5 fruit fly cellular contexts compared by ENCODE assay signal in genomic region chr2L:14573216-14573909, dm6.
A peak's percentile ranks its signal among the peaks of the same experiment; 100 is the strongest.
TF ChIP-seq lines count a peak whose summit lies in the region.

No protein-coding gene starts in this region.

- no peak for TF ChIP-seq CTCF in whole organism, embryonic (GFP tag; optimal IDR thresholded peaks at IDR 0.05; lab: Kevin White, UChicago)

TF ChIP-seq in whole organism, 6 proteins besides CTCF, POLR2A, EP300 and RAD21:
- TF ChIP-seq CG8478 (optimal IDR thresholded peaks at IDR 0.05; lab: Kevin White, UChicago): no peak
- peak; percentile 91 for TF ChIP-seq Dll (optimal IDR thresholded peaks at IDR 0.05; lab: Kevin White, UChicago)

TF ChIP-seq in whole organism, embryonic, 481 proteins besides CTCF, POLR2A, EP300 and RAD21:
- peak; percentile 77 for TF ChIP-seq Drgx (GFP tag; IDR thresholded peaks at IDR 0.05; lab: Robert Waterston, UW)
- peak; percentile 54 for TF ChIP-seq D19A (tag; optimal IDR thresholded peaks at IDR 0.05; lab: Kevin White, UChicago)
- TF ChIP-seq Xrp1 (GFP tag; IDR thresholded peaks at IDR 0.05; lab: Robert Waterston, UW): 0 out of 2 replicates have a peak, but pooled peaks have one; percentile 5
- TF ChIP-seq lbe (GFP tag; optimal IDR thresholded peaks at IDR 0.05; lab: Kevin White, UChicago): peak; percentile 74
- no peak for TF ChIP-seq CG12299 (tag; optimal IDR thresholded peaks at IDR 0.05; lab: Kevin White, UChicago)
- no peak for TF ChIP-seq CG11093 (GFP tag; IDR thresholded peaks at IDR 0.05; lab: Robert Waterston, UW)
- TF ChIP-seq CG6791 (GFP tag; IDR thresholded peaks at IDR 0.05; lab: Robert Waterston, UW; ENCODE audit: partially characterized antibody): 0 out of 3 replicates have a peak, but pooled peaks have one; percentile 6
- TF ChIP-seq CG32772 (GFP tag; IDR thresholded peaks at IDR 0.05; lab: Robert Waterston, UW): peak; percentile 6; the same call in 1 of the 2 replicates
- no peak for TF ChIP-seq CG8944 (GFP tag; optimal IDR thresholded peaks at IDR 0.05; lab: Kevin White, UChicago)
- no peak for TF ChIP-seq CG4854 (GFP tag; optimal IDR thresholded peaks at IDR 0.05; lab: Kevin White, UChicago)
- TF ChIP-seq D (optimal IDR thresholded peaks at IDR 0.05; lab: Kevin White, UChicago): no peak
- TF ChIP-seq D (GFP tag; optimal IDR thresholded peaks at IDR 0.05; lab: Kevin White, UChicago): peak; percentile 1
- no peak for TF ChIP-seq sna (GFP tag; IDR thresholded peaks at IDR 0.05; lab: Robert Waterston, UW; ENCODE audit: partially characterized antibody)
- TF ChIP-seq nmo (GFP tag; optimal IDR thresholded peaks at IDR 0.05; lab: Kevin White, UChicago): peak; percentile 9
- peak; percentile 24 for TF ChIP-seq Ets65A (GFP tag; lab: Kevin White, UChicago)
- TF ChIP-seq sisA (GFP tag; IDR thresholded peaks at IDR 0.05; lab: Robert Waterston, UW): peak; percentile 37
- TF ChIP-seq sens (GFP tag; lab: Kevin White, UChicago): peak; percentile 88
- peak; percentile 81 for TF ChIP-seq corto (GFP tag; optimal IDR thresholded peaks at IDR 0.05; lab: Kevin White, UChicago)
- no peak for TF ChIP-seq CG11398 (GFP tag; optimal IDR thresholded peaks at IDR 0.05; lab: Kevin White, UChicago)
- TF ChIP-seq so (GFP tag; IDR thresholded peaks at IDR 0.05; lab: Robert Waterston, UW): peak; percentile 19; the same call in 1 of the 3 replicates
- no peak for TF ChIP-seq sug (tag; optimal IDR thresholded peaks at IDR 0.05; lab: Kevin White, UChicago)

TF ChIP-seq in whole organism, prepupa, 60 proteins besides CTCF, POLR2A, EP300 and RAD21 (continues in another document):
- TF ChIP-seq CG32006 (GFP tag; optimal IDR thresholded peaks at IDR 0.05; lab: Kevin White, UChicago) (peak; percentile 63), CG3919 (GFP tag; optimal IDR thresholded peaks at IDR 0.05; lab: Kevin White, UChicago) (peak; percentile 81), lz (GFP tag; optimal IDR thresholded peaks at IDR 0.05; lab: Kevin White, UChicago) (peak; percentile 88), pdm3 (GFP tag; optimal IDR thresholded peaks at IDR 0.05; lab: Kevin White, UChicago) (peak; percentile 81), acj6 (GFP tag; optimal IDR thresholded peaks at IDR 0.05; lab: Kevin White, UChicago) (peak; percentile 78), Eip78C (GFP tag; lab: Kevin White, UChicago) (peak; percentile 97), Met (GFP tag; optimal IDR thresholded peaks at IDR 0.05; lab: Kevin White, UChicago) (peak; percentile 92), CG1621 (tag; optimal IDR thresholded peaks at IDR 0.05; lab: Kevin White, UChicago) (no peak), CG9139 (GFP tag; optimal IDR thresholded peaks at IDR 0.05; lab: Kevin White, UChicago) (no peak), Sox14 (GFP tag; optimal IDR thresholded peaks at IDR 0.05; lab: Kevin White, UChicago) (peak; percentile 75), Sox15 (GFP tag; optimal IDR thresholded peaks at IDR 0.05; lab: Kevin White, UChicago) (peak; percentile 69), CG15336 (GFP tag; IDR thresholded peaks at IDR 0.05; lab: Robert Waterston, UW) (peak; percentile 91), fd59A (GFP tag; optimal IDR thresholded peaks at IDR 0.05; lab: Kevin White, UChicago) (no peak), ss (GFP tag; optimal IDR thresholded peaks at IDR 0.05; lab: Kevin White, UChicago) (peak; percentile 74 to 79), cyc (GFP tag; optimal IDR thresholded peaks at IDR 0.05; lab: Kevin White, UChicago) (peak; percentile 90), OdsH (GFP tag; optimal IDR thresholded peaks at IDR 0.05; lab: Kevin White, UChicago) (peak; percentile 80), fd85E (GFP tag; optimal IDR thresholded peaks at IDR 0.05; lab: Kevin White, UChicago) (peak; percentile 47), CG31627 (GFP tag; optimal IDR thresholded peaks at IDR 0.05; lab: Kevin White, UChicago) (peak; percentile 83), CG6163 (GFP tag; IDR thresholded peaks at IDR 0.05; lab: Robert Waterston, UW) (peak; percentile 77), CG3032 (tag; optimal IDR thresholded peaks at IDR 0.05; lab: Kevin White, UChicago) (peak; percentile 31), Smox (GFP tag; optimal IDR thresholded peaks at IDR 0.05; lab: Kevin White, UChicago) (peak; percentile 87), vri (GFP tag; optimal IDR thresholded peaks at IDR 0.05; lab: Kevin White, UChicago) (peak; percentile 73), svp (GFP tag; lab: Kevin White, UChicago) (peak; percentile 98), spab (GFP tag; optimal IDR thresholded peaks at IDR 0.05; lab: Kevin White, UChicago) (peak; percentile 48)

TF ChIP-seq in whole organism, pupa, 21 proteins besides CTCF, POLR2A, EP300 and RAD21:
- TF ChIP-seq fd96Ca (GFP tag; IDR thresholded peaks at IDR 0.05; lab: Robert Waterston, UW): peak; percentile 55; the same call in 2 of the 3 replicates
- TF ChIP-seq D1 (tag; optimal IDR thresholded peaks at IDR 0.05; lab: Kevin White, UChicago): peak; percentile 24
- peak; percentile 73 for TF ChIP-seq rn (GFP tag; IDR thresholded peaks at IDR 0.05; lab: Robert Waterston, UW)
- TF ChIP-seq Pif1A (GFP tag; optimal IDR thresholded peaks at IDR 0.05; lab: Kevin White, UChicago): peak; percentile 84
- no peak for TF ChIP-seq CG13204 (GFP tag; optimal IDR thresholded peaks at IDR 0.05; lab: Kevin White, UChicago)
- TF ChIP-seq CG34367 (tag; optimal IDR thresholded peaks at IDR 0.05; lab: Kevin White, UChicago): peak; percentile 20
- TF ChIP-seq CG32121 (GFP tag; IDR thresholded peaks at IDR 0.05; lab: Robert Waterston, UW): peak; percentile 79
- peak; percentile 73 for TF ChIP-seq CG8159 (tag; optimal IDR thresholded peaks at IDR 0.05; lab: Kevin White, UChicago)
- peak; percentile 16 for TF ChIP-seq CG9948 (tag; optimal IDR thresholded peaks at IDR 0.05; lab: Kevin White, UChicago)
- TF ChIP-seq CG10348 (GFP tag; IDR thresholded peaks at IDR 0.05; lab: Robert Waterston, UW): peak; percentile 61; the same call in 1 of the 2 replicates
- TF ChIP-seq gl (tag; optimal IDR thresholded peaks at IDR 0.05; lab: Kevin White, UChicago): no peak
- TF ChIP-seq EcR (GFP tag; optimal IDR thresholded peaks at IDR 0.05; lab: Kevin White, UChicago): no peak
- peak; percentile 41 for TF ChIP-seq CG14655 (GFP tag; optimal IDR thresholded peaks at IDR 0.05; lab: Kevin White, UChicago)
- TF ChIP-seq Snoo (tag; optimal IDR thresholded peaks at IDR 0.05; lab: Kevin White, UChicago): peak; percentile 79
- TF ChIP-seq Ets98B (GFP tag; IDR thresholded peaks at IDR 0.05; lab: Robert Waterston, UW): peak; percentile 78
- peak; percentile 49 for TF ChIP-seq CG17806 (tag; optimal IDR thresholded peaks at IDR 0.05; lab: Kevin White, UChicago)
- TF ChIP-seq CG12605 (GFP tag; IDR thresholded peaks at IDR 0.05; lab: Robert Waterston, UW): 0 out of 2 replicates have a peak, but pooled peaks have one; percentile 46
- peak; percentile 73; the same call in 2 of the 3 replicates for TF ChIP-seq CG4496 (GFP tag; IDR thresholded peaks at IDR 0.05; lab: Robert Waterston, UW)
- TF ChIP-seq CG8301 (tag; optimal IDR thresholded peaks at IDR 0.05; lab: Kevin White, UChicago): peak; percentile 16
- peak; percentile 44 for TF ChIP-seq CG15710 (tag; optimal IDR thresholded peaks at IDR 0.05; lab: Kevin White, UChicago)
- TF ChIP-seq Pif1B (GFP tag; optimal IDR thresholded peaks at IDR 0.05; lab: Kevin White, UChicago): peak; percentile 71
TF ChIP-seq in whole organism, pupa: peak in this region for 18.

TF ChIP-seq in whole organism, wandering third instar larva, 38 proteins besides CTCF, POLR2A, EP300 and RAD21 (continues in another document):
- TF ChIP-seq ey (GFP tag; optimal IDR thresholded peaks at IDR 0.05; lab: Kevin White, UChicago) (peak; percentile 81), rgr (GFP tag; optimal IDR thresholded peaks at IDR 0.05; lab: Kevin White, UChicago) (peak; percentile 77), sage (GFP tag; optimal IDR thresholded peaks at IDR 0.05; lab: Kevin White, UChicago) (peak; percentile 75), OdsH (GFP tag; optimal IDR thresholded peaks at IDR 0.05; lab: Kevin White, UChicago) (peak; percentile 89), fru (GFP tag; optimal IDR thresholded peaks at IDR 0.05; lab: Kevin White, UChicago) (peak; percentile 92), Hr78 (GFP tag; optimal IDR thresholded peaks at IDR 0.05; lab: Kevin White, UChicago) (no peak), CG9705 (GFP tag; optimal IDR thresholded peaks at IDR 0.05; lab: Kevin White, UChicago) (no peak), Jra (GFP tag; optimal IDR thresholded peaks at IDR 0.05; lab: Kevin White, UChicago) (peak; percentile 60), Vsx2 (GFP tag; optimal IDR thresholded peaks at IDR 0.05; lab: Kevin White, UChicago; ENCODE audit: partially characterized antibody) (peak; percentile 27), brk (GFP tag; optimal IDR thresholded peaks at IDR 0.05; lab: Kevin White, UChicago) (peak; percentile 76), br (GFP tag; optimal IDR thresholded peaks at IDR 0.05; lab: Kevin White, UChicago) (peak; percentile 83), lola (GFP tag; optimal IDR thresholded peaks at IDR 0.05; lab: Kevin White, UChicago) (no peak), Hr83 (GFP tag; optimal IDR thresholded peaks at IDR 0.05; lab: Kevin White, UChicago; ENCODE audit: poor library complexity, severe bottlenecking) (no peak), woc (GFP tag; optimal IDR thresholded peaks at IDR 0.05; lab: Kevin White, UChicago) (peak; percentile 92), CrebA (GFP tag; optimal IDR thresholded peaks at IDR 0.05; lab: Kevin White, UChicago; ENCODE audit: borderline replicate concordance) (peak; percentile 78), psq (GFP tag; optimal IDR thresholded peaks at IDR 0.05; lab: Kevin White, UChicago) (peak; percentile 68), tai (GFP tag; optimal IDR thresholded peaks at IDR 0.05; lab: Kevin White, UChicago) (peak; percentile 48), Myc (optimal IDR thresholded peaks at IDR 0.05; lab: Kevin White, UChicago) (no peak), HLH106 (tag; optimal IDR thresholded peaks at IDR 0.05; lab: Kevin White, UChicago) (peak; percentile 80), dsf (GFP tag; optimal IDR thresholded peaks at IDR 0.05; lab: Kevin White, UChicago; ENCODE audit: borderline replicate concordance) (no peak), h (GFP tag; optimal IDR thresholded peaks at IDR 0.05; lab: Kevin White, UChicago) (peak; percentile 93), dl (GFP tag; optimal IDR thresholded peaks at IDR 0.05; lab: Kevin White, UChicago; ENCODE audit: insufficient read depth in 1 of 2, partially characterized antibody in 2 of 2) (no peak), Dfd (GFP tag; optimal IDR thresholded peaks at IDR 0.05; lab: Kevin White, UChicago) (no peak), foxo (GFP tag; optimal IDR thresholded peaks at IDR 0.05; lab: Kevin White, UChicago) (peak; percentile 17 to 91), Rel (GFP tag; optimal IDR thresholded peaks at IDR 0.05; lab: Kevin White, UChicago) (peak; percentile 51), Rel (tag; optimal IDR thresholded peaks at IDR 0.05; lab: Kevin White, UChicago) (no peak), Mio (GFP tag; optimal IDR thresholded peaks at IDR 0.05; lab: Kevin White, UChicago) (no peak), Abd-B (GFP tag; optimal IDR thresholded peaks at IDR 0.05; lab: Kevin White, UChicago) (no peak), CG32264 (GFP tag; optimal IDR thresholded peaks at IDR 0.05; lab: Kevin White, UChicago) (peak; percentile 61), dmrt93B (GFP tag; optimal IDR thresholded peaks at IDR 0.05; lab: Kevin White, UChicago) (peak; percentile 72)
